Worm (Caenorhabditis elegans) whole organism, L2 larva: ENCODE results near the gene F46C8.3.

Experiments
- C34F6.9 ChIP-seq: fragments of 150-350 bp; optimal IDR thresholded peaks from 2 replicates; lab custom pipeline; 2014; ENCODE audit warnings: missing biosample characterization, missing genetic modification characterization
- F13H6.1 ChIP-seq: sonication (generic microtip); optimal IDR thresholded peaks from 2 replicates; lab custom pipeline; 2016; ENCODE audit warnings: missing genetic modification characterization, missing compliant biosample characterization
- R02D3.7 ChIP-seq: fragments of 150-350 bp; optimal IDR thresholded peaks from 2 replicates; lab custom pipeline; 2014; ENCODE audit warnings: missing biosample characterization, missing genetic modification characterization
- Y55F3AM.14 ChIP-seq: fragments of 200-800 bp; sonication (Bioruptor generic); optimal IDR thresholded peaks from 2 replicates; lab custom pipeline; 2018; ENCODE audit warnings: mild to moderate bottlenecking, missing genetic modification characterization, missing compliant biosample characterization
- ZK546.5 ChIP-seq: sonication (generic microtip); optimal IDR thresholded peaks from 2 replicates; lab custom pipeline; 2017; ENCODE audit warnings: missing biosample characterization, missing genetic modification characterization
- alr-1 ChIP-seq: fragments of 150-350 bp; optimal IDR thresholded peaks from 2 replicates; lab custom pipeline; 2014; ENCODE audit warnings: missing biosample characterization, missing genetic modification characterization
- aly-2 ChIP-seq: fragments of 150-350 bp; optimal IDR thresholded peaks from 2 replicates; lab custom pipeline; 2014; ENCODE audit warnings: missing biosample characterization, missing genetic modification characterization
- ama-1 ChIP-seq: fragments of 150-350 bp; optimal IDR thresholded peaks from 2 replicates; lab custom pipeline; 2018; ENCODE audit warnings: inconsistent platforms
- blmp-1 ChIP-seq: sonication (generic microtip); optimal IDR thresholded peaks from 2 replicates; lab custom pipeline; 2017; ENCODE audit warnings: missing genetic modification characterization, mild to moderate bottlenecking, missing compliant biosample characterization, antibody characterized with exemption, moderate library complexity; ENCODE audit not compliant: insufficient read depth
- ceh-16 ChIP-seq: fragments of 150-350 bp; optimal IDR thresholded peaks from 2 replicates; lab custom pipeline; 2014; ENCODE audit warnings: missing biosample characterization, missing genetic modification characterization
- ceh-82 ChIP-seq: fragments of 150-350 bp; optimal IDR thresholded peaks from 2 replicates; lab custom pipeline; 2014; ENCODE audit warnings: missing biosample characterization, missing genetic modification characterization
- crh-2 ChIP-seq: sonication (generic microtip); optimal IDR thresholded peaks from 2 replicates; lab custom pipeline; 2017; ENCODE audit warnings: missing biosample characterization, missing genetic modification characterization
- dmd-4 ChIP-seq: sonication (generic microtip); optimal IDR thresholded peaks from 2 replicates; lab custom pipeline; 2017; ENCODE audit warnings: missing biosample characterization, missing genetic modification characterization
- egl-27 ChIP-seq: sonication (generic microtip); optimal IDR thresholded peaks from 3 replicates; lab custom pipeline; 2017; ENCODE audit warnings: missing biosample characterization, missing genetic modification reagents, missing genetic modification characterization
- elt-1 ChIP-seq: fragments of 150-350 bp; optimal IDR thresholded peaks from 2 replicates; lab custom pipeline; 2014; ENCODE audit warnings: missing biosample characterization, missing genetic modification characterization
- elt-3 ChIP-seq: sonication (generic microtip); optimal IDR thresholded peaks from 2 replicates; lab custom pipeline; 2017; ENCODE audit warnings: missing biosample characterization, missing genetic modification characterization
- fos-1 ChIP-seq: fragments of 150-350 bp; optimal IDR thresholded peaks from 2 replicates; lab custom pipeline; 2014; ENCODE audit warnings: missing biosample characterization, missing genetic modification characterization
- gmeb-1 ChIP-seq: fragments of 150-350 bp; optimal IDR thresholded peaks from 2 replicates; lab custom pipeline; 2014; ENCODE audit warnings: missing biosample characterization, missing genetic modification characterization
- lin-11 ChIP-seq: fragments of 150-350 bp; sonication (generic microtip); optimal IDR thresholded peaks from 2 replicates; lab custom pipeline; 2014; ENCODE audit warnings: missing biosample characterization, missing genetic modification characterization, inconsistent platforms, mixed read lengths
- lin-13 ChIP-seq: fragments of 150-350 bp; optimal IDR thresholded peaks from 2 replicates; lab custom pipeline; 2014; ENCODE audit warnings: missing biosample characterization, missing genetic modification reagents, missing genetic modification characterization
- lin-39 ChIP-seq: fragments of 150-350 bp; optimal IDR thresholded peaks from 2 replicates; lab custom pipeline; 2014; ENCODE audit warnings: missing biosample characterization, missing genetic modification reagents, missing genetic modification characterization
- lsy-2 ChIP-seq, 2 experiments: fragments of 150-350 bp in 1 of 2; sonication (generic microtip) in 1 of 2; optimal IDR thresholded peaks; 2 replicates each; lab custom pipeline; 2014 to 2017; ENCODE audit warnings: missing biosample characterization in 2 of 2, missing genetic modification characterization in 2 of 2
- mab-5 ChIP-seq: fragments of 150-350 bp; optimal IDR thresholded peaks from 2 replicates; lab custom pipeline; 2014; ENCODE audit warnings: missing biosample characterization, missing genetic modification characterization
- mbf-1 ChIP-seq: sonication (generic microtip); optimal IDR thresholded peaks from 2 replicates; lab custom pipeline; 2017; ENCODE audit warnings: missing biosample characterization, missing genetic modification characterization
- mdl-1 ChIP-seq, 2 experiments: fragments of 150-350 bp in 1 of 2; sonication (generic microtip) in 1 of 2; optimal IDR thresholded peaks; 2 replicates each; lab custom pipeline; 2017; ENCODE audit warnings: missing biosample characterization in 2 of 2, missing genetic modification characterization in 2 of 2
- nhr-10 ChIP-seq: sonication (generic microtip); optimal IDR thresholded peaks from 2 replicates; lab custom pipeline; 2017; ENCODE audit warnings: missing biosample characterization, missing genetic modification characterization
- nhr-11 ChIP-seq: fragments of 150-350 bp; optimal IDR thresholded peaks from 2 replicates; lab custom pipeline; 2014; ENCODE audit warnings: missing biosample characterization, missing genetic modification characterization
- nhr-12 ChIP-seq: fragments of 150-350 bp; optimal IDR thresholded peaks from 2 replicates; lab custom pipeline; 2014; ENCODE audit warnings: missing biosample characterization, missing genetic modification characterization
- nhr-129 ChIP-seq: fragments of 150-350 bp; optimal IDR thresholded peaks from 2 replicates; lab custom pipeline; 2014; ENCODE audit warnings: missing biosample characterization, missing genetic modification characterization
- nhr-21 ChIP-seq: fragments of 150-350 bp; optimal IDR thresholded peaks from 2 replicates; lab custom pipeline; 2014; ENCODE audit warnings: missing biosample characterization, missing genetic modification characterization
- nhr-23 ChIP-seq: fragments of 150-350 bp; optimal IDR thresholded peaks from 2 replicates; lab custom pipeline; 2014; ENCODE audit warnings: missing biosample characterization, missing genetic modification reagents, missing genetic modification characterization
- nhr-237 ChIP-seq: fragments of 150-350 bp; optimal IDR thresholded peaks from 2 replicates; lab custom pipeline; 2014; ENCODE audit warnings: missing biosample characterization, missing genetic modification characterization
- nhr-25 ChIP-seq: fragments of 150-350 bp; sonication (generic microtip); optimal IDR thresholded peaks from 3 replicates; lab custom pipeline; 2014; ENCODE audit warnings: missing biosample characterization, missing genetic modification characterization
- nhr-6 ChIP-seq: fragments of 150-350 bp; optimal IDR thresholded peaks from 2 replicates; lab custom pipeline; 2014; ENCODE audit warnings: missing biosample characterization, missing genetic modification characterization
- nhr-77 ChIP-seq: fragments of 150-350 bp; optimal IDR thresholded peaks from 2 replicates; lab custom pipeline; 2014; ENCODE audit warnings: missing biosample characterization, missing genetic modification characterization
- peb-1 ChIP-seq: fragments of 150-350 bp; optimal IDR thresholded peaks from 2 replicates; lab custom pipeline; 2014; ENCODE audit warnings: missing biosample characterization, missing genetic modification characterization
- sem-4 ChIP-seq: fragments of 150-350 bp; optimal IDR thresholded peaks from 2 replicates; lab custom pipeline; 2014; ENCODE audit warnings: missing biosample characterization, missing genetic modification reagents, missing genetic modification characterization
- skn-1 ChIP-seq: sonication (generic microtip); optimal IDR thresholded peaks from 2 replicates; lab custom pipeline; 2017; ENCODE audit warnings: missing biosample characterization, missing genetic modification characterization
- sma-3 ChIP-seq: sonication (generic microtip); optimal IDR thresholded peaks from 2 replicates; lab custom pipeline; 2016; ENCODE audit warnings: missing genetic modification reagents, missing genetic modification characterization, missing compliant biosample characterization
- sma-9 ChIP-seq, 2 experiments: fragments of 150-350 bp in 1 of 2; sonication (generic microtip) in 1 of 2; optimal IDR thresholded peaks; 2 replicates each; lab custom pipeline; 2014 to 2016; ENCODE audit warnings: missing genetic modification characterization in 2 of 2, mild to moderate bottlenecking in 1 of 2, missing biosample characterization in 1 of 2, missing compliant biosample characterization in 1 of 2, missing genetic modification reagents in 1 of 2, moderate library complexity in 1 of 2
- snpc-4 ChIP-seq: fragments of 150-350 bp; optimal IDR thresholded peaks from 2 replicates; lab custom pipeline; 2014; ENCODE audit warnings: missing biosample characterization, missing genetic modification characterization
- unc-39 ChIP-seq: fragments of 150-350 bp; optimal IDR thresholded peaks from 2 replicates; lab custom pipeline; 2014; ENCODE audit warnings: missing biosample characterization, missing genetic modification characterization
- unc-55 ChIP-seq: fragments of 150-350 bp; sonication (generic microtip); optimal IDR thresholded peaks from 3 replicates; lab custom pipeline; 2014; ENCODE audit warnings: missing biosample characterization, missing genetic modification reagents, missing genetic modification characterization
- unc-62 ChIP-seq: fragments of 150-350 bp; optimal IDR thresholded peaks from 2 replicates; lab custom pipeline; 2014; ENCODE audit warnings: missing biosample characterization, missing genetic modification reagents, missing genetic modification characterization
- zag-1 ChIP-seq: fragments of 150-350 bp; optimal IDR thresholded peaks from 2 replicates; lab custom pipeline; 2014; ENCODE audit warnings: missing biosample characterization, missing genetic modification characterization
- ztf-1 ChIP-seq: fragments of 200-800 bp; sonication (Bioruptor generic); conservative IDR thresholded peaks from 2 replicates; pipeline ENCODE4 v1.3.6; 2022; ENCODE audit warnings: missing genetic modification characterization, missing compliant biosample characterization
- ztf-11 ChIP-seq: sonication (generic microtip); optimal IDR thresholded peaks from 2 replicates; lab custom pipeline; 2017; ENCODE audit warnings: missing biosample characterization, missing genetic modification characterization
- ztf-4 ChIP-seq: fragments of 150-350 bp; optimal IDR thresholded peaks from 2 replicates; lab custom pipeline; 2014; ENCODE audit warnings: missing biosample characterization, missing genetic modification characterization

The F46C8.3 gene

ce11 chrX:7485748-7486147, 39.6 kb upstream of the F46C8.3 start, which contains the start of gene gly-12:
Gene gly-12 (plus strand): TSS chrX:7485864.
- TF ChIP-seq R02D3.7 (tag; lab: Kevin White, UChicago) (no peak), sem-4 (no peak), elt-3 (tag; lab: Kevin White, UChicago) (no peak), alr-1 (tag; lab: Kevin White, UChicago) (no peak), nhr-237 (no peak), mdl-1 (tag; optimal IDR thresholded peaks at IDR 0.05; lab: Kevin White, UChicago) (peak in 1 of 2 experiments; percentile 30), skn-1 (tag; lab: Kevin White, UChicago) (no peak), ztf-4 (tag; lab: Kevin White, UChicago) (no peak), lsy-2 (tag; optimal IDR thresholded peaks at IDR 0.05; lab: Kevin White, UChicago) (peak in 1 of 2 experiments; percentile 40), nhr-77 (tag; lab: Kevin White, UChicago) (no peak), blmp-1 (tag; lab: Kevin White, UChicago) (no peak), ZK546.5 (tag; lab: Kevin White, UChicago) (no peak), nhr-12 (tag; lab: Kevin White, UChicago) (no peak), egl-27 (tag; lab: Kevin White, UChicago) (no peak), nhr-6 (no peak), elt-1 (tag; lab: Kevin White, UChicago) (peak; percentile 46), dmd-4 (tag; lab: Kevin White, UChicago) (no peak), lin-39 (tag; lab: Kevin White, UChicago) (no peak), fos-1 (tag; lab: Kevin White, UChicago) (peak; percentile 8), nhr-23 (tag; lab: Kevin White, UChicago) (no peak), nhr-25 (no peak), ceh-16 (peak; percentile 56), nhr-129 (peak; percentile 43), lin-13 (no peak), peb-1 (tag; lab: Kevin White, UChicago) (no peak), lin-11 (tag; lab: Kevin White, UChicago) (no peak), snpc-4 (tag; lab: Kevin White, UChicago) (no peak), ztf-11 (tag; lab: Kevin White, UChicago) (no peak), aly-2 (tag; lab: Kevin White, UChicago) (no peak), nhr-11 (tag; lab: Kevin White, UChicago) (no peak), mbf-1 (tag; lab: Kevin White, UChicago) (no peak), mab-5 (peak; percentile 27), unc-39 (tag; lab: Kevin White, UChicago) (no peak), Y55F3AM.14 (no peak), crh-2 (tag; lab: Kevin White, UChicago) (peak; percentile 16), nhr-10 (tag; lab: Kevin White, UChicago) (no peak), unc-55 (peak; percentile 61), unc-62 (no peak), gmeb-1 (tag; lab: Kevin White, UChicago) (no peak), ztf-1 (GFP tag; lab: Robert Waterston, UW) (no peak), ama-1 (lab: Kevin White, UChicago) (no peak), zag-1 (tag; lab: Kevin White, UChicago) (no peak), F13H6.1 (tag; lab: Kevin White, UChicago) (no peak), nhr-21 (tag; lab: Kevin White, UChicago) (no peak), C34F6.9 (no peak), ceh-82 (no peak), sma-3 (GFP tag; lab: Kevin White, UChicago) (peak; percentile 3), sma-9 (GFP tag; optimal IDR thresholded peaks at IDR 0.05; lab: Kevin White, UChicago) (peak; percentile 62), sma-9 (tag; optimal IDR thresholded peaks at IDR 0.05; lab: Kevin White, UChicago) (no peak)
- TF ChIP-seq, all 48 proteins: peak for 11
